Fruit fly (Drosophila melanogaster) whole organism, prepupa: Measurements from ENCODE around the gene Elp1.
A peak's percentile ranks its signal among the peaks of the same experiment; 100 is the strongest.

ENCODE experiments used
- CG10669 ChIP-seq: fragments of 200-800 bp; sonication (Bioruptor generic); optimal IDR thresholded peaks from 3 replicates; lab custom pipeline; 2018; ENCODE audit warnings: missing biosample characterization, mild to moderate bottlenecking, missing genetic modification characterization, moderate library complexity
- CG15336 ChIP-seq: fragments of 200-800 bp; sonication (Bioruptor generic); IDR thresholded peaks from 2 replicates; pipeline ENCODE4 v1.3.6; 2022; ENCODE audit warnings: missing biosample characterization, missing genetic modification characterization
- CG16779 ChIP-seq: fragments of 200-800 bp; sonication (Bioruptor generic); optimal IDR thresholded peaks from 3 replicates; lab custom pipeline; 2017; ENCODE audit warnings: missing biosample characterization, mild to moderate bottlenecking, missing genetic modification characterization
- CG3032 ChIP-seq: fragments of 200-800 bp; optimal IDR thresholded peaks from 2 replicates; lab custom pipeline; 2019; ENCODE audit warnings: missing biosample characterization, mild to moderate bottlenecking, missing genetic modification characterization, moderate library complexity
- CG31627 ChIP-seq: fragments of 200-800 bp; sonication (Bioruptor generic); optimal IDR thresholded peaks from 3 replicates; lab custom pipeline; 2016; ENCODE audit warnings: missing biosample characterization, missing genetic modification characterization
- CG3919 ChIP-seq: fragments of 200-800 bp; sonication (Bioruptor generic); optimal IDR thresholded peaks from 3 replicates; lab custom pipeline; 2016; ENCODE audit warnings: missing biosample characterization, missing genetic modification characterization
- CG4318 ChIP-seq: fragments of 200-800 bp; sonication (Bioruptor generic); optimal IDR thresholded peaks from 3 replicates; lab custom pipeline; 2017; ENCODE audit warnings: missing biosample characterization, mild to moderate bottlenecking, missing genetic modification characterization
- CG6163 ChIP-seq: fragments of 200-800 bp; sonication (Bioruptor generic); IDR thresholded peaks from 3 replicates; pipeline ENCODE4 v1.3.6; 2022; ENCODE audit warnings: missing biosample characterization, missing genetic modification characterization
- CG6854 ChIP-seq: fragments of 200-800 bp; sonication (Bioruptor generic); optimal IDR thresholded peaks from 2 replicates; lab custom pipeline; 2017; ENCODE audit warnings: missing biosample characterization, mild to moderate bottlenecking, missing genetic modification characterization
- CG7368 ChIP-seq: fragments of 200-800 bp; sonication (Bioruptor generic); optimal IDR thresholded peaks from 3 replicates; lab custom pipeline; 2016; ENCODE audit warnings: missing biosample characterization, missing genetic modification characterization
- CG8319 ChIP-seq: fragments of 200-800 bp; sonication (Bioruptor generic); optimal IDR thresholded peaks from 3 replicates; lab custom pipeline; 2016; ENCODE audit warnings: missing biosample characterization, missing genetic modification characterization
- CG8632 ChIP-seq: fragments of 200-800 bp; sonication (Bioruptor generic); optimal IDR thresholded peaks from 3 replicates; lab custom pipeline; 2016; ENCODE audit warnings: missing biosample characterization, missing genetic modification characterization
- Eip75B ChIP-seq: fragments of 200-800 bp; sonication (Bioruptor generic); optimal IDR thresholded peaks from 3 replicates; lab custom pipeline; 2016; ENCODE audit warnings: missing biosample characterization, missing genetic modification characterization
- Eip78C ChIP-seq: fragments of 200-800 bp; sonication (Bioruptor generic); peaks from one replicate; lab custom pipeline; 2016; ENCODE audit warnings: missing biosample characterization, missing genetic modification characterization
- Eip93F ChIP-seq: fragments of 200-800 bp; sonication (Bioruptor generic); optimal IDR thresholded peaks from 2 replicates; lab custom pipeline; 2016; ENCODE audit warnings: missing biosample characterization, mild to moderate bottlenecking, missing genetic modification characterization
- Hr38 ChIP-seq: sonication (Bioruptor generic); optimal IDR thresholded peaks from 2 replicates; lab custom pipeline; 2016; ENCODE audit warnings: missing biosample characterization, missing genetic modification characterization
- Hr39 ChIP-seq: fragments of 200-800 bp; sonication (Bioruptor generic); optimal IDR thresholded peaks from 2 replicates; lab custom pipeline; 2016; ENCODE audit warnings: missing biosample characterization, missing genetic modification characterization
- Lpt ChIP-seq: fragments of 200-800 bp; sonication (Bioruptor generic); optimal IDR thresholded peaks from 3 replicates; lab custom pipeline; 2016; ENCODE audit warnings: missing biosample characterization, missing genetic modification characterization
- OdsH ChIP-seq: fragments of 200-800 bp; sonication (Bioruptor generic); optimal IDR thresholded peaks from 3 replicates; lab custom pipeline; 2016; ENCODE audit warnings: missing biosample characterization, missing genetic modification characterization
- Sox102F ChIP-seq: fragments of 200-800 bp; sonication (Bioruptor generic); optimal IDR thresholded peaks from 2 replicates; lab custom pipeline; 2016; ENCODE audit warnings: missing biosample characterization, mild to moderate bottlenecking, missing genetic modification characterization
- Sox14 ChIP-seq: fragments of 200-800 bp; sonication (Bioruptor generic); optimal IDR thresholded peaks from 3 replicates; lab custom pipeline; 2016; ENCODE audit warnings: missing biosample characterization, missing genetic modification characterization
- achi ChIP-seq: fragments of 200-800 bp; sonication (Bioruptor generic); optimal IDR thresholded peaks from 3 replicates; lab custom pipeline; 2016; ENCODE audit warnings: missing biosample characterization, missing genetic modification characterization
- acj6 ChIP-seq: fragments of 200-800 bp; sonication (Bioruptor generic); optimal IDR thresholded peaks from 3 replicates; lab custom pipeline; 2016; ENCODE audit warnings: missing biosample characterization, missing genetic modification characterization
- cyc ChIP-seq: fragments of 200-800 bp; sonication (Bioruptor generic); optimal IDR thresholded peaks from 3 replicates; lab custom pipeline; 2016; ENCODE audit warnings: missing biosample characterization, missing genetic modification characterization
- dac ChIP-seq: fragments of 200-800 bp; sonication (Bioruptor generic); optimal IDR thresholded peaks from 2 replicates; lab custom pipeline; 2017; ENCODE audit warnings: missing biosample characterization, mild to moderate bottlenecking, missing genetic modification characterization
- dsx ChIP-seq: fragments of 200-800 bp; optimal IDR thresholded peaks from 3 replicates; lab custom pipeline; 2019; ENCODE audit warnings: missing biosample characterization, mild to moderate bottlenecking, missing genetic modification characterization, moderate library complexity; ENCODE audit not compliant: poor library complexity, severe bottlenecking
- eg ChIP-seq: fragments of 200-800 bp; sonication (Bioruptor generic); IDR thresholded peaks from 3 replicates; pipeline ENCODE4 v1.3.6; 2022; ENCODE audit warnings: missing biosample characterization, missing genetic modification characterization
- esn ChIP-seq: fragments of 200-800 bp; sonication (Bioruptor generic); optimal IDR thresholded peaks from 2 replicates; lab custom pipeline; 2016; ENCODE audit warnings: missing biosample characterization, mild to moderate bottlenecking, missing genetic modification characterization, moderate library complexity
- fd85E ChIP-seq: fragments of 200-800 bp; sonication (Bioruptor generic); optimal IDR thresholded peaks from 3 replicates; lab custom pipeline; 2016; ENCODE audit warnings: missing biosample characterization, missing genetic modification characterization
- fkh ChIP-seq: fragments of 200-800 bp; sonication (Bioruptor generic); optimal IDR thresholded peaks from 3 replicates; lab custom pipeline; 2017; ENCODE audit warnings: missing biosample characterization, mild to moderate bottlenecking, missing genetic modification characterization, moderate library complexity
- pdm3 ChIP-seq: fragments of 200-800 bp; sonication (Bioruptor generic); optimal IDR thresholded peaks from 3 replicates; lab custom pipeline; 2016; ENCODE audit warnings: missing biosample characterization, missing genetic modification characterization
- salr ChIP-seq, 2 experiments: fragments of 200-800 bp; sonication (Bioruptor generic); optimal IDR thresholded peaks; 3 replicates each; lab custom pipeline; 2016 to 2018; ENCODE audit warnings: missing biosample characterization in 2 of 2, missing genetic modification characterization in 2 of 2, mild to moderate bottlenecking in 1 of 2
- spab ChIP-seq: fragments of 200-800 bp; sonication (Bioruptor generic); optimal IDR thresholded peaks from 2 replicates; lab custom pipeline; 2017; ENCODE audit warnings: missing biosample characterization, mild to moderate bottlenecking, missing genetic modification characterization, missing genetic modification reagents
- ss ChIP-seq, 2 experiments: fragments of 200-800 bp; sonication (Bioruptor generic); optimal IDR thresholded peaks; 2 replicates in 1 of 2; 3 replicates in 1 of 2; lab custom pipeline; 2017 to 2018; ENCODE audit warnings: mild to moderate bottlenecking in 2 of 2, missing biosample characterization in 2 of 2, missing genetic modification characterization in 2 of 2, moderate library complexity in 1 of 2
- svp ChIP-seq: fragments of 200-800 bp; sonication (Bioruptor generic); peaks from one replicate; lab custom pipeline; 2016; ENCODE audit warnings: missing biosample characterization, missing genetic modification characterization
- topi ChIP-seq: fragments of 200-800 bp; sonication (Bioruptor generic); optimal IDR thresholded peaks from 3 replicates; lab custom pipeline; 2016; ENCODE audit warnings: missing biosample characterization, missing genetic modification characterization
- vri ChIP-seq: fragments of 200-800 bp; sonication (Bioruptor generic); optimal IDR thresholded peaks from 3 replicates; lab custom pipeline; 2016; ENCODE audit warnings: missing biosample characterization, mild to moderate bottlenecking, missing genetic modification characterization

Gene Elp1

DNA sequence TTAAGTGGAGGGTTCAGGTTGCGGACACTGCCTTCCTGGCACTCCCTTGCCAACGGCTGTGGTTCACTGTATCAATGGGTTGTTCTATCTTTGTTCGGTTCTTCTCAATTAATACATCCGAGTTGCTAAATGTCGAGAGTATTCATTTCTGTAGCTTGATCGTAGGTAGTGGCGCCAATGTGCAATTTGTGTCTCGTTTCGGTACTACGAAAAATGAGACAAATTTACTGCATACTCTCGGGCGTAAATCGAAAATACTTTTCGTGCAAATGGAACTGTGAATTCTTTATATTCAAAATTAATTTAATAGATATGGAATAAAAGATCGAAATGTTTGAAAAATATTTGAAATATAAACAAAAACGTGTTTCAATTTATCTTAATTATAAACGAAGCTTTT is 14.7 kb downstream of the Elp1 start:
- TF ChIP-seq Eip78C (GFP tag; lab: Kevin White, UChicago) = peak; percentile 58
- peak; percentile 1 for TF ChIP-seq pdm3 (GFP tag; lab: Kevin White, UChicago)
- peak; percentile 34 for TF ChIP-seq esn (GFP tag; lab: Kevin White, UChicago)
- TF ChIP-seq CG8319 (GFP tag; lab: Kevin White, UChicago) = no peak
- TF ChIP-seq Hr38 (GFP tag; lab: Kevin White, UChicago) = no peak
- peak; percentile 13 for TF ChIP-seq cyc (GFP tag; lab: Kevin White, UChicago)

DNA sequence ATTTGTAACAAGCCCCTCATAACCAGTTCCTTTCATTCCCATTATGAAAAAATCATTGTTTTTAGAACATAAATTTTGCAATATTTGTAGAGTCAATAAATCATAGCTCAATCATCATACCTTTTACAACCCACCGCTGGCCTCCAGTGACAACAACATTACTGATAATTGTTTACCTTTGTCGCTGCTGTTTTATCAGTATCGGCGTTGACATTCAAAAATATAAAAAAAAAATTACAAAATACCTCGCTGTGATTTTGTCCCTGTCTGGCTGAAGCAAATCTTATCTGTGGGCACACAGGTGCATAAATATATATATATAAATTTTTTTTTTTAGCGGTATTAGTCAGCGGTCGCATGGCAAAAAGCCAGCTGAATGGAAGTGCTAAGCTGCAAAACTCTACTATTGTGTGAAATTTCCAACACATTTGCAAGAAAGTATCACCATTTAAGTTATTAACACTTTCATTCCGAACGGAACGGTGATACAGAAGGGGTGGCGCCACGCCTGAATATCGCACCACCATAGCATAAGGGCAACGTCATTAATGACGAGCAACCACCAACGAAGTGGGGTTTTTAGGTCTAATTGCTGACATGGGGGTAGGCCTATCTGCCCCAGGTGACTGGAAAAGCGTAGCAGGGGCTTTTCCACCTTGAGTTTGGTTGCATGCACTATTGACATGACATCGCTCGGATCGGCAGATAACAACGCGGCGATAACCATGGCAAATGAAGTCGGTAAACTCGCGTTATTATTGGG is 15.3 kb downstream of the Elp1 start:
- no peak for TF ChIP-seq CG3032
- TF ChIP-seq eg (GFP tag; lab: Robert Waterston, UW) = no peak
- TF ChIP-seq Sox14 (GFP tag; lab: Kevin White, UChicago) = no peak
- TF ChIP-seq CG10669 (GFP tag; lab: Kevin White, UChicago) = no peak
- no peak for TF ChIP-seq OdsH (GFP tag; lab: Kevin White, UChicago)
- no peak for TF ChIP-seq esn (GFP tag; lab: Kevin White, UChicago)
- TF ChIP-seq achi (GFP tag; lab: Kevin White, UChicago) = no peak
- TF ChIP-seq acj6 (GFP tag; lab: Kevin White, UChicago) = no peak
- TF ChIP-seq svp (GFP tag; lab: Kevin White, UChicago) = peak; percentile 91
- TF ChIP-seq topi (GFP tag; lab: Kevin White, UChicago) = no peak
- no peak for TF ChIP-seq CG6163
- no peak for TF ChIP-seq dac
- TF ChIP-seq CG16779 = no peak
- TF ChIP-seq CG3919 (GFP tag; lab: Kevin White, UChicago) = no peak
- TF ChIP-seq Eip75B (GFP tag; lab: Kevin White, UChicago) = no peak
- TF ChIP-seq fkh = peak; percentile 65
- no peak for TF ChIP-seq cyc (GFP tag; lab: Kevin White, UChicago)
- TF ChIP-seq spab (GFP tag; lab: Kevin White, UChicago) = no peak
- no peak for TF ChIP-seq fd85E
- no peak for TF ChIP-seq Hr39
- no peak for TF ChIP-seq Sox102F (GFP tag; lab: Kevin White, UChicago)
- no peak for TF ChIP-seq Lpt (GFP tag; lab: Kevin White, UChicago)
- no peak for TF ChIP-seq CG15336 (GFP tag; lab: Robert Waterston, UW)
- TF ChIP-seq CG8632 (GFP tag; lab: Kevin White, UChicago) = no peak
- TF ChIP-seq Eip78C (GFP tag; lab: Kevin White, UChicago) = peak; percentile 7
- peak; percentile 51 for TF ChIP-seq vri
- TF ChIP-seq CG7368 (GFP tag; lab: Kevin White, UChicago) = no peak
- peak; percentile 65 for TF ChIP-seq Eip93F (GFP tag; lab: Kevin White, UChicago)
- TF ChIP-seq ss (GFP tag; optimal IDR thresholded peaks at IDR 0.05; lab: Kevin White, UChicago) = no peak
- no peak for TF ChIP-seq pdm3 (GFP tag; lab: Kevin White, UChicago)
- no peak for TF ChIP-seq dsx (GFP tag; lab: Kevin White, UChicago)
- no peak for TF ChIP-seq CG31627 (GFP tag; lab: Kevin White, UChicago)
- TF ChIP-seq salr (GFP tag; optimal IDR thresholded peaks at IDR 0.05; lab: Kevin White, UChicago) = no peak
- no peak for TF ChIP-seq CG4318
- TF ChIP-seq CG6854 (GFP tag; lab: Kevin White, UChicago) = no peak
- TF ChIP-seq, all 60 proteins: peak for 5
